Worm (Caenorhabditis elegans) whole organism, L4/young adult: ENCODE results near the gene C23F12.9.

Experiments
- W03F9.2 ChIP-seq: fragments of 150-350 bp; optimal IDR thresholded peaks from 2 replicates; lab custom pipeline; 2014; ENCODE audit warnings: missing biosample characterization, missing genetic modification characterization
- dao-5 ChIP-seq: sonication (generic microtip); optimal IDR thresholded peaks from 2 replicates; lab custom pipeline; 2016; ENCODE audit warnings: missing genotype, missing genetic modification characterization, moderate library complexity, missing compliant biosample characterization
- him-1 ChIP-seq: sonication (generic microtip); optimal IDR thresholded peaks from 2 replicates; lab custom pipeline; 2016; ENCODE audit warnings: missing genotype, missing genetic modification reagents, missing genetic modification characterization, missing compliant biosample characterization

DNA sequence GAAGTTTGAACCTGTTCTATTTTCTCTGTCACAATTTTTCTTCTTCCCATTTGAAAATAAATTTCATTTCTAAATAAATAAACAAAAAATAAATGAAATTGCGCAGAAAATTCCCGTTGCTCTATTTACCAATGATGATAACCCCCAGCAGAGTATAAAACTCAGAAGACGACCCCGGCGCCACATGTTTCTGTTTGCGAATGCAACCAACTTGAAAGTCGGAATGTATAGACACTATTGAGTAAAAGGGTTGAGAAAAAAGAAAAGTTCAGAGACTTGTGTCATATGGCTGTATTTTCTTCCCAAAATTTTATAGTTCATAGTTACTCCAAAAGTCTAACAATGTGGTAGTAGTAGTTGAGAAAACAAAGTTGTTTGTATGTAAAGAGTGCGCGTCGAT lies 17.8 kb downstream of the C23F12.9 start:
- TF ChIP-seq him-1 (tag; lab: Kevin White, UChicago) (no peak), W03F9.2 (tag; lab: Kevin White, UChicago) (no peak), dao-5 (tag; lab: Kevin White, UChicago) (no peak)
